4 worm cellular contexts compared by ENCODE assay signal in the genomic region with DNA sequence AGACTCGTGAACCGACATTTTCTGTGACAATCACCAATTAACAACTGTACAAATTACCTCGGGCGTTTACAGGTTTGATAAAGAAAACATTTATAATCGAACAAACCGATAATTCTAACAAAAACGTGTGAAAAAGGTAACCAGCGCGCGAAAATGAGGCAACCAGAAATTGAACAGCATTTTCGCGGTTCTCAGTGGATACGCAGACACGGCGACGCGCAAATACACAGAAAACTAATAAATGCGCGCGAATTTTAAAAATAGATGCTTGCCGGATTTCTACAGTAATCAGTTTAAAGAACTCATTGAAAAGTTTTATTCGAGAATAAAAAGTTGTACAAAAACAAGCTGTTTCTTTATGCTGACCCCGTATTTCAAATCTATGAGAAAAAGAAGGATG.
TF ChIP-seq lines count a peak whose summit lies in the region.

A gene (minus strand): TSS at position 118 of the 400 bp plus-strand sequence.

TF ChIP-seq in whole organism, L2 larva, 48 proteins besides CTCF, POLR2A, EP300 and RAD21:
- TF ChIP-seq sma-9 (GFP tag; optimal IDR thresholded peaks at IDR 0.05; lab: Kevin White, UChicago) (no peak), sma-9 (tag; optimal IDR thresholded peaks at IDR 0.05; lab: Kevin White, UChicago) (no peak), nhr-129 (tag; optimal IDR thresholded peaks at IDR 0.05; lab: Kevin White, UChicago) (peak; percentile 61), gmeb-1 (tag; optimal IDR thresholded peaks at IDR 0.05; lab: Kevin White, UChicago) (peak; percentile 90), elt-1 (tag; optimal IDR thresholded peaks at IDR 0.05; lab: Kevin White, UChicago) (no peak), alr-1 (tag; optimal IDR thresholded peaks at IDR 0.05; lab: Kevin White, UChicago) (no peak), aly-2 (tag; optimal IDR thresholded peaks at IDR 0.05; lab: Kevin White, UChicago) (no peak), ama-1 (optimal IDR thresholded peaks at IDR 0.05; lab: Kevin White, UChicago) (no peak), fos-1 (tag; optimal IDR thresholded peaks at IDR 0.05; lab: Kevin White, UChicago) (peak; percentile 21), unc-55 (GFP tag; optimal IDR thresholded peaks at IDR 0.05; lab: Kevin White, UChicago) (peak; percentile 70), lin-11 (tag; optimal IDR thresholded peaks at IDR 0.05; lab: Kevin White, UChicago) (peak; percentile 15), sma-3 (GFP tag; optimal IDR thresholded peaks at IDR 0.05; lab: Kevin White, UChicago) (peak; percentile 8)

TF ChIP-seq in whole organism, L4 larva, 104 proteins besides CTCF, POLR2A, EP300 and RAD21:
- TF ChIP-seq mes-2 (tag; optimal IDR thresholded peaks at IDR 0.05; lab: Kevin White, UChicago; ENCODE audit: poor library complexity, severe bottlenecking) (peak; percentile 66), Y48G9A.11 (GFP tag; IDR thresholded peaks at IDR 0.05; lab: Robert Waterston, UW) (peak; percentile 64), hlh-11 (tag; optimal IDR thresholded peaks at IDR 0.05; lab: Kevin White, UChicago) (peak; percentile 7), vab-7 (GFP tag; IDR thresholded peaks at IDR 0.05; lab: Robert Waterston, UW) (peak; percentile 46; the same call in 1 of the 2 replicates), F49E8.2 (tag; optimal IDR thresholded peaks at IDR 0.05; lab: Kevin White, UChicago; ENCODE audit: borderline replicate concordance) (no peak), tra-1 (GFP tag; IDR thresholded peaks at IDR 0.05; lab: Robert Waterston, UW) (no peak), unc-130 (GFP tag; optimal IDR thresholded peaks at IDR 0.05; lab: Kevin White, UChicago) (peak; percentile 60), dpl-1 (GFP tag; optimal IDR thresholded peaks at IDR 0.05; lab: Kevin White, UChicago) (peak; percentile 94), ces-1 (GFP tag; optimal IDR thresholded peaks at IDR 0.05; lab: Kevin White, UChicago) (no peak)

TF ChIP-seq in whole organism, late embryonic, 69 proteins besides CTCF, POLR2A, EP300 and RAD21:
- TF ChIP-seq ref-2 (tag; optimal IDR thresholded peaks at IDR 0.05; lab: Kevin White, UChicago) (peak; percentile 55), pag-3 (tag; optimal IDR thresholded peaks at IDR 0.05; lab: Kevin White, UChicago; ENCODE audit: borderline replicate concordance) (no peak), nfya-1 (tag; optimal IDR thresholded peaks at IDR 0.05; lab: Kevin White, UChicago) (peak; percentile 10), sdc-2 (tag; optimal IDR thresholded peaks at IDR 0.05; lab: Kevin White, UChicago) (no peak), ceh-31 (tag; optimal IDR thresholded peaks at IDR 0.05; lab: Kevin White, UChicago) (peak; percentile 29), tbx-2 (tag; optimal IDR thresholded peaks at IDR 0.05; lab: Kevin White, UChicago) (peak; percentile 8)

TF ChIP-seq in whole organism, mixed stage, embryonic, 35 proteins besides CTCF, POLR2A, EP300 and RAD21:
- TF ChIP-seq ham-2 (GFP tag; optimal IDR thresholded peaks at IDR 0.05; lab: Kevin White, UChicago): no peak
- TF ChIP-seq sem-2 (GFP tag; optimal IDR thresholded peaks at IDR 0.05; lab: Kevin White, UChicago): no peak
- TF ChIP-seq nhr-237 (tag; optimal IDR thresholded peaks at IDR 0.05; lab: Kevin White, UChicago): peak; percentile 25
- no peak for TF ChIP-seq pha-4 (tag; optimal IDR thresholded peaks at IDR 0.05; lab: Kevin White, UChicago)
- peak; percentile 5 for TF ChIP-seq lin-13 (tag; optimal IDR thresholded peaks at IDR 0.05; lab: Kevin White, UChicago)
- TF ChIP-seq elt-3 (tag; optimal IDR thresholded peaks at IDR 0.05; lab: Kevin White, UChicago): no peak
TF ChIP-seq in whole organism, mixed stage, embryonic: peak in this region for 2.
